Worm (Caenorhabditis elegans) whole organism, L4 larva: ENCODE results near the gene srh-266.

Experiments
- T20F7.1 ChIP-seq: fragments of 200-800 bp; sonication (Bioruptor generic); optimal IDR thresholded peaks from 2 replicates; lab custom pipeline; 2018; ENCODE audit warnings: mild to moderate bottlenecking, missing genetic modification characterization, missing compliant biosample characterization
- T26A8.4 ChIP-seq: fragments of 200-800 bp; sonication (Bioruptor generic); IDR thresholded peaks from 2 replicates; pipeline ENCODE4 v1.3.6; 2022; ENCODE audit warnings: missing genetic modification characterization, missing compliant biosample characterization
- Y5F2A.4 ChIP-seq: fragments of 200-800 bp; sonication (Bioruptor generic); optimal IDR thresholded peaks from 2 replicates; lab custom pipeline; 2018; ENCODE audit warnings: mild to moderate bottlenecking, missing genetic modification characterization, missing compliant biosample characterization
- aha-1 ChIP-seq: fragments of 150-350 bp; peaks from one replicate; lab custom pipeline; 2014; ENCODE audit warnings: missing biosample characterization, missing genetic modification characterization
- ama-1 ChIP-seq: fragments of 150-350 bp; optimal IDR thresholded peaks from 2 replicates; lab custom pipeline; 2014; ENCODE audit warnings: inconsistent platforms, mixed read lengths
- attf-4 ChIP-seq: sonication (generic microtip); optimal IDR thresholded peaks from 3 replicates; lab custom pipeline; 2017; ENCODE audit warnings: missing biosample characterization, missing genetic modification characterization
- ceh-20 ChIP-seq: fragments of 200-800 bp; sonication (Bioruptor generic); IDR thresholded peaks from 2 replicates; pipeline ENCODE4 v1.3.6; 2022; ENCODE audit warnings: missing genetic modification reagents, missing genetic modification characterization, missing compliant biosample characterization
- ceh-28 ChIP-seq: fragments of 150-350 bp; optimal IDR thresholded peaks from 2 replicates; lab custom pipeline; 2014; ENCODE audit warnings: missing biosample characterization, missing genetic modification reagents, missing genetic modification characterization
- ceh-62 ChIP-seq: sonication (generic microtip); optimal IDR thresholded peaks from 2 replicates; lab custom pipeline; 2017; ENCODE audit warnings: missing biosample characterization, missing genetic modification characterization
- cey-2 ChIP-seq: sonication (generic microtip); optimal IDR thresholded peaks from 3 replicates; lab custom pipeline; 2017; ENCODE audit warnings: missing genetic modification characterization, mild to moderate bottlenecking, missing compliant biosample characterization, antibody characterized with exemption, borderline replicate concordance; ENCODE audit not compliant: insufficient read depth
- ctbp-1 ChIP-seq: fragments of 200-800 bp; sonication (Bioruptor generic); IDR thresholded peaks from 2 replicates; pipeline ENCODE4 v1.3.6; 2022; ENCODE audit warnings: missing genetic modification reagents, missing genetic modification characterization, missing compliant biosample characterization
- dmd-8 ChIP-seq: fragments of 200-800 bp; sonication (Bioruptor generic); IDR thresholded peaks from 2 replicates; pipeline ENCODE4 v1.3.6; 2022; ENCODE audit warnings: missing genetic modification characterization, missing compliant biosample characterization
- hlh-30 ChIP-seq: sonication (generic microtip); optimal IDR thresholded peaks from 2 replicates; lab custom pipeline; 2017; ENCODE audit warnings: antibody characterized with exemption, mild to moderate bottlenecking, missing genetic modification characterization, missing compliant biosample characterization; ENCODE audit not compliant: insufficient read depth
- lin-29 ChIP-seq: fragments of 200-800 bp; sonication (Bioruptor generic); IDR thresholded peaks from 2 replicates; pipeline ENCODE4 v1.3.6; 2022; ENCODE audit warnings: missing genetic modification reagents, missing genetic modification characterization, missing compliant biosample characterization
- lin-39 ChIP-seq: fragments of 150-350 bp; optimal IDR thresholded peaks from 2 replicates; lab custom pipeline; 2014; ENCODE audit warnings: missing biosample characterization, missing genetic modification reagents, missing genetic modification characterization
- madf-5 ChIP-seq, 2 experiments: fragments of 200-800 bp; sonication (Bioruptor generic); IDR thresholded peaks; 2 replicates each; pipeline ENCODE4 v1.3.6; 2022; ENCODE audit warnings: missing compliant biosample characterization in 2 of 2, missing genetic modification characterization in 2 of 2
- mes-2 ChIP-seq: sonication (generic microtip); optimal IDR thresholded peaks from 2 replicates; lab custom pipeline; 2016; ENCODE audit warnings: missing genotype, mild to moderate bottlenecking, missing genetic modification characterization, missing compliant biosample characterization; ENCODE audit not compliant: poor library complexity, severe bottlenecking
- mxl-2 ChIP-seq: fragments of 200-800 bp; sonication (Bioruptor generic); conservative IDR thresholded peaks from 2 replicates; pipeline ENCODE4 v1.3.6; 2022; ENCODE audit warnings: missing genetic modification reagents, missing genetic modification characterization, missing compliant biosample characterization
- mxl-3 ChIP-seq: fragments of 200-800 bp; sonication (Bioruptor generic); optimal IDR thresholded peaks from 2 replicates; lab custom pipeline; 2018; ENCODE audit warnings: mild to moderate bottlenecking, missing genetic modification characterization, missing compliant biosample characterization
- nhr-11 ChIP-seq: fragments of 150-350 bp; optimal IDR thresholded peaks from 2 replicates; lab custom pipeline; 2014; ENCODE audit warnings: missing biosample characterization, missing genetic modification characterization
- nhr-111 ChIP-seq: fragments of 200-800 bp; sonication (Bioruptor generic); optimal IDR thresholded peaks from 2 replicates; lab custom pipeline; 2018; ENCODE audit warnings: mild to moderate bottlenecking, missing genetic modification characterization, missing compliant biosample characterization
- nhr-6 ChIP-seq: fragments of 150-350 bp; optimal IDR thresholded peaks from 2 replicates; lab custom pipeline; 2014; ENCODE audit warnings: missing biosample characterization, missing genetic modification characterization
- pha-4 ChIP-seq, 2 experiments: fragments of 150-350 bp in 1 of 2; fragments of 200-800 bp in 1 of 2; sonication (Bioruptor generic) in 1 of 2; IDR thresholded peaks in 1 of 2; optimal IDR thresholded peaks in 1 of 2; 2 replicates each; pipeline versions ENCODE4 v1.3.6 to Lab custom; 2014 to 2022; ENCODE audit warnings: missing genetic modification characterization in 2 of 2, missing genetic modification reagents in 2 of 2, missing biosample characterization in 1 of 2, missing compliant biosample characterization in 1 of 2
- php-3 ChIP-seq: fragments of 200-800 bp; sonication (Bioruptor generic); IDR thresholded peaks from 2 replicates; pipeline ENCODE4 v1.3.6; 2022; ENCODE audit warnings: missing genetic modification reagents, missing genetic modification characterization, missing compliant biosample characterization
- sdz-12 ChIP-seq: fragments of 200-800 bp; sonication (Bioruptor generic); optimal IDR thresholded peaks from 2 replicates; lab custom pipeline; 2018; ENCODE audit warnings: mild to moderate bottlenecking, missing genetic modification characterization, missing compliant biosample characterization
- set-16 ChIP-seq: fragments of 200-800 bp; sonication (Bioruptor generic); IDR thresholded peaks from 2 replicates; pipeline ENCODE4 v1.3.6; 2022; ENCODE audit warnings: missing genetic modification reagents, missing genetic modification characterization, missing compliant biosample characterization
- snpc-1.2 ChIP-seq: fragments of 200-800 bp; sonication (Bioruptor generic); IDR thresholded peaks from 2 replicates; pipeline ENCODE4 v1.3.6; 2022; ENCODE audit warnings: missing genetic modification reagents, missing genetic modification characterization, missing compliant biosample characterization
- spr-3 ChIP-seq: fragments of 200-800 bp; sonication (Bioruptor generic); optimal IDR thresholded peaks from 2 replicates; lab custom pipeline; 2018; ENCODE audit warnings: mild to moderate bottlenecking, missing genetic modification characterization, missing compliant biosample characterization
- tag-97 ChIP-seq: fragments of 200-800 bp; sonication (Bioruptor generic); IDR thresholded peaks from 2 replicates; pipeline ENCODE4 v1.3.6; 2022; ENCODE audit warnings: missing genetic modification characterization, missing compliant biosample characterization
- unc-62 ChIP-seq, 3 experiments: fragments of 150-350 bp in 1 of 3; sonication (generic microtip); optimal IDR thresholded peaks in 2 of 3; peaks in 1 of 3; 1 replicate in 1 of 3; 2 replicates in 2 of 3; lab custom pipeline; 2014 to 2017; ENCODE audit warnings: missing biosample characterization in 3 of 3, missing genetic modification characterization in 3 of 3, missing genetic modification reagents in 3 of 3, missing genotype in 1 of 3
- zfp-3 ChIP-seq: fragments of 200-800 bp; sonication (Bioruptor generic); conservative IDR thresholded peaks from 2 replicates; pipeline ENCODE4 v1.3.6; 2022; ENCODE audit warnings: missing genetic modification reagents, missing genetic modification characterization, missing compliant biosample characterization

The srh-266 gene

ce11 chrV:687384-687783, 22.8 kb downstream of the srh-266 start, which contains the start of gene H25P19.1:
Gene H25P19.1 (plus strand): TSS chrV:687684.
- no peak for TF ChIP-seq spr-3 (GFP tag; lab: Kevin White, UChicago)
- TF ChIP-seq ctbp-1 (GFP tag; lab: Robert Waterston, UW) = no peak
- no peak for TF ChIP-seq lin-39 (tag; lab: Kevin White, UChicago)
- TF ChIP-seq php-3 (GFP tag; lab: Robert Waterston, UW) = no peak
- TF ChIP-seq tag-97 = no peak
- no peak for TF ChIP-seq dmd-8 (GFP tag; lab: Robert Waterston, UW)
- TF ChIP-seq madf-5 (GFP tag; IDR thresholded peaks at IDR 0.05; lab: Robert Waterston, UW) = no peak
- no peak for TF ChIP-seq mxl-2 (GFP tag; lab: Robert Waterston, UW)
- TF ChIP-seq nhr-111 (GFP tag; lab: Kevin White, UChicago) = no peak
- no peak for TF ChIP-seq hlh-30 (tag; lab: Kevin White, UChicago)
- no peak for TF ChIP-seq nhr-6 (tag; lab: Kevin White, UChicago)
- no peak for TF ChIP-seq ceh-20 (GFP tag; lab: Robert Waterston, UW)
- TF ChIP-seq ama-1 (lab: Kevin White, UChicago) = no peak
- TF ChIP-seq zfp-3 (GFP tag; lab: Robert Waterston, UW) = no peak
- no peak for TF ChIP-seq mes-2 (tag; lab: Kevin White, UChicago)
- no peak for TF ChIP-seq ceh-62
- TF ChIP-seq snpc-1.2 (GFP tag; lab: Robert Waterston, UW) = no peak
- no peak for TF ChIP-seq T26A8.4
- TF ChIP-seq cey-2 (tag; lab: Kevin White, UChicago) = no peak
- TF ChIP-seq Y5F2A.4 (GFP tag; lab: Kevin White, UChicago) = no peak

ce11 chrV:689538-689937, 24.9 kb downstream of the srh-266 start:
- TF ChIP-seq ceh-28 (tag; lab: Kevin White, UChicago) = no peak
- TF ChIP-seq attf-4 (tag; lab: Kevin White, UChicago) = no peak
- TF ChIP-seq nhr-11 (tag; lab: Kevin White, UChicago) = no peak
- no peak for TF ChIP-seq hlh-30 (tag; lab: Kevin White, UChicago)
- TF ChIP-seq php-3 (GFP tag; lab: Robert Waterston, UW) = 0 out of 2 replicates have a peak, but pooled peaks have one; percentile 26
- no peak for TF ChIP-seq lin-29 (GFP tag; lab: Robert Waterston, UW)
- TF ChIP-seq madf-5 (GFP tag; IDR thresholded peaks at IDR 0.05; lab: Robert Waterston, UW) = 0 out of 4 replicates have a peak, but pooled peaks of 1 of the 2 experiments have one; percentile 24
- peak; percentile 87 for TF ChIP-seq set-16 (GFP tag; lab: Robert Waterston, UW)
- TF ChIP-seq sdz-12 (GFP tag; lab: Kevin White, UChicago) = no peak
- no peak for TF ChIP-seq pha-4 (GFP tag; IDR thresholded peaks at IDR 0.05; lab: Robert Waterston, UW)
- TF ChIP-seq pha-4 (tag; optimal IDR thresholded peaks at IDR 0.05; lab: Kevin White, UChicago) = no peak
- TF ChIP-seq aha-1 (tag; lab: Kevin White, UChicago) = peak; percentile 72

- no peak for TF ChIP-seq pha-4 (GFP tag; IDR thresholded peaks at IDR 0.05; lab: Robert Waterston, UW)
- TF ChIP-seq pha-4 (tag; optimal IDR thresholded peaks at IDR 0.05; lab: Kevin White, UChicago) = no peak
- peak in 1 of 2 experiments; percentile 90 for TF ChIP-seq unc-62 (GFP tag; optimal IDR thresholded peaks at IDR 0.05 in 1 of 2; lab: Kevin White, UChicago)
- no peak for TF ChIP-seq unc-62 (tag; optimal IDR thresholded peaks at IDR 0.05; lab: Kevin White, UChicago)
- TF ChIP-seq, all 104 proteins: peak for 1
These were observed 28.3 kb downstream of the srh-266 start, which contains the start of gene srx-4 for ce11 chrV:692720-693422. Gene srx-4 (minus strand): TSS chrV:692770.

- TF ChIP-seq mxl-3 (GFP tag; lab: Kevin White, UChicago) (no peak), dmd-8 (GFP tag; lab: Robert Waterston, UW) (no peak), zfp-3 (GFP tag; lab: Robert Waterston, UW) (no peak), T20F7.1 (GFP tag; lab: Kevin White, UChicago) (no peak)
- TF ChIP-seq, all 104 proteins: peak for 0
These were observed 30.0 kb downstream of the srh-266 start, which contains the start of gene srj-53 for ce11 chrV:694625-695024. Gene srj-53 (minus strand): TSS chrV:694725.
